Fruit fly (Drosophila melanogaster) whole organism, pupa: ENCODE measurements around the gene CG33178.

ENCODE experiments used
- CG10348 ChIP-seq: fragments of 200-800 bp; sonication (Bioruptor generic); IDR thresholded peaks from 2 replicates; pipeline ENCODE4 v1.3.6; 2022; ENCODE audit warnings: missing biosample characterization, missing genetic modification characterization
- CG12605 ChIP-seq: fragments of 200-800 bp; sonication (Bioruptor generic); IDR thresholded peaks from 2 replicates; pipeline ENCODE4 v1.3.6; 2022; ENCODE audit warnings: missing biosample characterization, missing genetic modification characterization
- CG13204 ChIP-seq: fragments of 200-800 bp; sonication (Bioruptor generic); optimal IDR thresholded peaks from 2 replicates; lab custom pipeline; 2018; ENCODE audit warnings: missing biosample characterization, mild to moderate bottlenecking, missing genetic modification characterization, moderate library complexity
- CG14655 ChIP-seq: fragments of 200-800 bp; sonication (Bioruptor generic); optimal IDR thresholded peaks from 3 replicates; lab custom pipeline; 2017; ENCODE audit warnings: mild to moderate bottlenecking, missing biosample characterization, missing genetic modification reagents, missing genetic modification characterization
- CG15710 ChIP-seq: fragments of 200-800 bp; sonication (Bioruptor generic); optimal IDR thresholded peaks from 2 replicates; lab custom pipeline; 2018; ENCODE audit warnings: missing biosample characterization, mild to moderate bottlenecking, missing genetic modification characterization, moderate library complexity
- CG17806 ChIP-seq: fragments of 200-800 bp; sonication (Bioruptor generic); optimal IDR thresholded peaks from 2 replicates; lab custom pipeline; 2018; ENCODE audit warnings: missing biosample characterization, mild to moderate bottlenecking, missing genetic modification characterization, moderate library complexity
- CG32121 ChIP-seq: fragments of 200-800 bp; sonication (Bioruptor generic); IDR thresholded peaks from 2 replicates; pipeline ENCODE4 v1.3.6; 2022; ENCODE audit warnings: missing biosample characterization, missing genetic modification characterization
- CG34367 ChIP-seq: fragments of 200-800 bp; sonication (Bioruptor generic); optimal IDR thresholded peaks from 2 replicates; lab custom pipeline; 2018; ENCODE audit warnings: missing biosample characterization, mild to moderate bottlenecking, missing genetic modification characterization
- CG4496 ChIP-seq: fragments of 200-800 bp; sonication (Bioruptor generic); IDR thresholded peaks from 3 replicates; pipeline ENCODE4 v1.3.6; 2022; ENCODE audit warnings: missing biosample characterization, missing genetic modification characterization
- CG8159 ChIP-seq: fragments of 200-800 bp; sonication (Bioruptor generic); optimal IDR thresholded peaks from 3 replicates; lab custom pipeline; 2018; ENCODE audit warnings: missing biosample characterization, mild to moderate bottlenecking, missing genetic modification characterization, moderate library complexity
- CG8301 ChIP-seq: fragments of 200-800 bp; sonication (Bioruptor generic); optimal IDR thresholded peaks from 2 replicates; lab custom pipeline; 2018; ENCODE audit warnings: missing biosample characterization, mild to moderate bottlenecking, missing genetic modification characterization
- CG9948 ChIP-seq: fragments of 200-800 bp; sonication (Bioruptor generic); optimal IDR thresholded peaks from 2 replicates; lab custom pipeline; 2018; ENCODE audit warnings: missing biosample characterization, mild to moderate bottlenecking, missing genetic modification characterization, moderate library complexity
- D1 ChIP-seq: fragments of 200-800 bp; sonication (Bioruptor generic); optimal IDR thresholded peaks from 2 replicates; lab custom pipeline; 2018; ENCODE audit warnings: missing biosample characterization, mild to moderate bottlenecking, missing genetic modification characterization, moderate library complexity
- EcR ChIP-seq: fragments of 200-800 bp; sonication (Bioruptor generic); optimal IDR thresholded peaks from 3 replicates; lab custom pipeline; 2019; ENCODE audit warnings: missing biosample characterization, missing genetic modification characterization, mild to moderate bottlenecking, moderate library complexity, missing genetic modification reagents
- Ets98B ChIP-seq: fragments of 200-800 bp; sonication (Bioruptor generic); IDR thresholded peaks from 2 replicates; pipeline ENCODE4 v1.3.6; 2022; ENCODE audit warnings: missing biosample characterization, missing genetic modification characterization
- Pif1A ChIP-seq: fragments of 200-800 bp; sonication (Bioruptor generic); optimal IDR thresholded peaks from 3 replicates; lab custom pipeline; 2016; ENCODE audit warnings: missing biosample characterization, missing genetic modification characterization
- Pif1B ChIP-seq: fragments of 200-800 bp; sonication (Bioruptor generic); optimal IDR thresholded peaks from 3 replicates; lab custom pipeline; 2016; ENCODE audit warnings: missing biosample characterization, missing genetic modification characterization
- Snoo ChIP-seq: fragments of 200-800 bp; sonication (Bioruptor generic); optimal IDR thresholded peaks from 3 replicates; lab custom pipeline; 2017; ENCODE audit warnings: missing biosample characterization, mild to moderate bottlenecking, missing genetic modification characterization, inconsistent platforms
- fd96Ca ChIP-seq: fragments of 200-800 bp; sonication (Bioruptor generic); IDR thresholded peaks from 3 replicates; pipeline ENCODE4 v1.3.6; 2022; ENCODE audit warnings: missing biosample characterization, missing genetic modification characterization
- gl ChIP-seq: fragments of 200-800 bp; sonication (Bioruptor generic); optimal IDR thresholded peaks from 2 replicates; lab custom pipeline; 2018; ENCODE audit warnings: missing biosample characterization, mild to moderate bottlenecking, missing genetic modification characterization
- rn ChIP-seq: fragments of 200-800 bp; sonication (Bioruptor generic); IDR thresholded peaks from 2 replicates; pipeline ENCODE4 v1.3.6; 2022; ENCODE audit warnings: missing biosample characterization, missing genetic modification characterization

CG33178 gene

dm6 chrX:15070811-15071479 is 11.7 kb upstream of the CG33178 start:
- TF ChIP-seq CG8159 (tag; lab: Kevin White, UChicago) (peak; percentile 37), EcR (peak; percentile 62), gl (tag; lab: Kevin White, UChicago) (peak; percentile 23), CG34367 (peak; percentile 12), CG32121 (GFP tag; lab: Robert Waterston, UW) (no peak), CG10348 (GFP tag; lab: Robert Waterston, UW) (no peak), CG9948 (tag; lab: Kevin White, UChicago) (no peak), CG13204 (GFP tag; lab: Kevin White, UChicago) (no peak), CG14655 (peak; percentile 11), Pif1A (GFP tag; lab: Kevin White, UChicago) (peak; percentile 43), fd96Ca (GFP tag; lab: Robert Waterston, UW) (peak; percentile 29; the same call in 1 of the 3 replicates), rn (GFP tag; lab: Robert Waterston, UW) (no peak), Snoo (peak; percentile 15), Pif1B (GFP tag; lab: Kevin White, UChicago) (no peak), CG15710 (tag; lab: Kevin White, UChicago) (peak; percentile 29), CG8301 (tag; lab: Kevin White, UChicago) (peak; percentile 25), CG4496 (no peak), CG12605 (GFP tag; lab: Robert Waterston, UW) (no peak), Ets98B (GFP tag; lab: Robert Waterston, UW) (peak; percentile 37; the same call in 1 of the 2 replicates), CG17806 (no peak), D1 (tag; lab: Kevin White, UChicago) (no peak)

dm6 chrX:15074646-15075351 is 7.8 kb upstream of the CG33178 start:
- peak; percentile 74 for TF ChIP-seq CG9948 (tag; lab: Kevin White, UChicago)
- peak; percentile 88 for TF ChIP-seq gl (tag; lab: Kevin White, UChicago)
- TF ChIP-seq Pif1A (GFP tag; lab: Kevin White, UChicago), result peak; percentile 90
- TF ChIP-seq D1 (tag; lab: Kevin White, UChicago), result peak; percentile 61
- peak; percentile 69 for TF ChIP-seq CG12605 (GFP tag; lab: Robert Waterston, UW)
- peak; percentile 88 for TF ChIP-seq CG8301 (tag; lab: Kevin White, UChicago)
- peak; percentile 92 for TF ChIP-seq CG32121 (GFP tag; lab: Robert Waterston, UW)
- peak; percentile 91 for TF ChIP-seq fd96Ca (GFP tag; lab: Robert Waterston, UW)
- TF ChIP-seq rn (GFP tag; lab: Robert Waterston, UW), result peak; percentile 67
- peak; percentile 71 for TF ChIP-seq Snoo
- peak; percentile 91 for TF ChIP-seq CG14655
- peak; percentile 82 for TF ChIP-seq CG34367
- TF ChIP-seq Ets98B (GFP tag; lab: Robert Waterston, UW), result peak; percentile 87
- no peak; the same call in 1 of the 2 replicates for TF ChIP-seq CG10348 (GFP tag; lab: Robert Waterston, UW)
- peak; percentile 81 for TF ChIP-seq CG15710 (tag; lab: Kevin White, UChicago)
- TF ChIP-seq CG13204 (GFP tag; lab: Kevin White, UChicago), result peak; percentile 81
- peak; percentile 62 for TF ChIP-seq CG17806
- peak; percentile 79 for TF ChIP-seq Pif1B (GFP tag; lab: Kevin White, UChicago)
- peak; percentile 51 for TF ChIP-seq EcR
- peak; percentile 91 for TF ChIP-seq CG4496
- peak; percentile 84 for TF ChIP-seq CG8159 (tag; lab: Kevin White, UChicago)

DNA sequence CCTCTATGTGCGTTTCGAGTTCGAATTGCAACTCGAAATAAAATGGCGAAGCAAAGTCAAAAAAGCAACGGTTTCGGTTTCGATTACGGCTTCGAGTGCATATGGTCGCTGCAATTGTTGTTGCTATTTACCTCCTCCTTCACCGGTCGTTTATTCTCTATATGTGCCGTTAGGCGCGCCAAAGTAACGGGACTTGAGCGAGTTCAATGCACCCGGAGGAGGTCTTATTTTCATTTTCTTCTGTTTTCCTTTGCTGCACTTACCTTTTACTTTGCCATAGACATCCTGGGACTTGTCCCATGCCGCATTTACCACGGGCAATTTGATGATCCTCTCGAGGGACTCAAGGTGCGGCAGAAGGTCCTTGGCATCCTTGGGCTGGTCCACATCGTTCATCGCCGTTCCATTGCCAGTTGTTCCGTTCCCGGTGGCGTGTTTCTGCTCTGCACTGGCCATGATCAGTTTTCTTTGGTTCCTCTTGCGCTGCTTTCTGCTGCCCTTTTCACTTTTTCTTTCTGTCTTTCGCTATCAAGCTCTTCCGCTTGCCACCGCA is 7.1 kb upstream of the CG33178 start:
- TF ChIP-seq CG10348 (GFP tag; lab: Robert Waterston, UW) (no peak), EcR (peak; percentile 76)

- peak; percentile 9 for TF ChIP-seq CG15710 (tag; lab: Kevin White, UChicago)
- TF ChIP-seq CG14655, result peak; percentile 40
- TF ChIP-seq CG8301 (tag; lab: Kevin White, UChicago), result no peak
- TF ChIP-seq CG17806, result peak; percentile 10
- TF ChIP-seq gl (tag; lab: Kevin White, UChicago), result peak; percentile 31
- peak; percentile 30 for TF ChIP-seq CG34367
- TF ChIP-seq Pif1A (GFP tag; lab: Kevin White, UChicago), result no peak
- 0 out of 2 replicates have a peak, but pooled peaks have one; percentile 18 for TF ChIP-seq CG32121 (GFP tag; lab: Robert Waterston, UW)
- no peak for TF ChIP-seq EcR
- peak; percentile 37 for TF ChIP-seq Pif1B (GFP tag; lab: Kevin White, UChicago)
- peak; percentile 53; the same call in 2 of the 3 replicates for TF ChIP-seq CG4496
- no peak for TF ChIP-seq CG9948 (tag; lab: Kevin White, UChicago)
- peak; percentile 51 for TF ChIP-seq Ets98B (GFP tag; lab: Robert Waterston, UW)
- peak; percentile 50; the same call in 1 of the 2 replicates for TF ChIP-seq CG12605 (GFP tag; lab: Robert Waterston, UW)
- TF ChIP-seq CG8159 (tag; lab: Kevin White, UChicago), result peak; percentile 42
- TF ChIP-seq CG10348 (GFP tag; lab: Robert Waterston, UW), result no peak
- no peak for TF ChIP-seq rn (GFP tag; lab: Robert Waterston, UW)
- TF ChIP-seq fd96Ca (GFP tag; lab: Robert Waterston, UW), result peak; percentile 50; the same call in 1 of the 3 replicates
- TF ChIP-seq D1 (tag; lab: Kevin White, UChicago), result no peak
- peak; percentile 12 for TF ChIP-seq Snoo
- TF ChIP-seq CG13204 (GFP tag; lab: Kevin White, UChicago), result peak; percentile 4
Observed at dm6 chrX:15076038-15076575, 6.5 kb upstream of the CG33178 start, which contains the start of gene Lsd-2. Gene Lsd-2, minus strand, starts transcription at chrX:15076220.
